Fruit fly (Drosophila melanogaster) whole organism, embryonic: ENCODE data around the gene Gip.
A peak's percentile ranks its signal among the peaks of the same experiment; 100 is the strongest.

ENCODE experiments used
- Asciz ChIP-seq: fragments of 200-800 bp; sonication (Bioruptor generic); optimal IDR thresholded peaks from 2 replicates; lab custom pipeline; 2017; ENCODE audit warnings: missing biosample characterization, mild to moderate bottlenecking, missing genetic modification characterization, missing genetic modification reagents
- CG11247 ChIP-seq: fragments of 200-800 bp; sonication (Bioruptor generic); IDR thresholded peaks from 2 replicates; pipeline ENCODE4 v1.3.6; 2022; ENCODE audit warnings: missing biosample characterization, missing genetic modification characterization
- CG1233 ChIP-seq: fragments of 200-800 bp; sonication (Bioruptor generic); optimal IDR thresholded peaks from 4 replicates; lab custom pipeline; 2018; ENCODE audit warnings: missing biosample characterization, mild to moderate bottlenecking, missing genetic modification characterization
- CG12769 ChIP-seq: fragments of 200-800 bp; sonication (Bioruptor generic); optimal IDR thresholded peaks from 2 replicates; lab custom pipeline; 2019; ENCODE audit warnings: missing biosample characterization, mild to moderate bottlenecking, missing genetic modification characterization, moderate library complexity
- CG13624 ChIP-seq: fragments of 200-800 bp; sonication (Bioruptor generic); optimal IDR thresholded peaks from 2 replicates; lab custom pipeline; 2016; ENCODE audit warnings: missing biosample characterization, missing genetic modification characterization
- CG15011 ChIP-seq: fragments of 200-800 bp; sonication (Bioruptor generic); optimal IDR thresholded peaks from 3 replicates; lab custom pipeline; 2018; ENCODE audit warnings: missing biosample characterization, mild to moderate bottlenecking, missing genetic modification characterization
- CG15479 ChIP-seq: fragments of 200-800 bp; sonication (Bioruptor generic); optimal IDR thresholded peaks from 3 replicates; lab custom pipeline; 2019; ENCODE audit warnings: missing biosample characterization, mild to moderate bottlenecking, missing genetic modification characterization, moderate library complexity
- CG3065 ChIP-seq: fragments of 200-800 bp; sonication (Bioruptor generic); optimal IDR thresholded peaks from 2 replicates; lab custom pipeline; 2016; ENCODE audit warnings: missing biosample characterization, missing genetic modification characterization
- CG6765 ChIP-seq: fragments of 200-800 bp; sonication (Bioruptor generic); optimal IDR thresholded peaks from 3 replicates; lab custom pipeline; 2017; ENCODE audit warnings: missing biosample characterization, mild to moderate bottlenecking, missing genetic modification characterization
- CG6854 ChIP-seq: fragments of 200-800 bp; sonication (Bioruptor generic); optimal IDR thresholded peaks from 3 replicates; lab custom pipeline; 2017; ENCODE audit warnings: missing biosample characterization, mild to moderate bottlenecking, missing genetic modification characterization
- CG7556 ChIP-seq: fragments of 200-800 bp; sonication (Bioruptor generic); optimal IDR thresholded peaks from 2 replicates; lab custom pipeline; 2017; ENCODE audit warnings: missing biosample characterization, mild to moderate bottlenecking, missing genetic modification characterization
- CG7745 ChIP-seq: fragments of 200-800 bp; sonication (Bioruptor generic); optimal IDR thresholded peaks from 2 replicates; lab custom pipeline; 2018; ENCODE audit warnings: missing biosample characterization, mild to moderate bottlenecking, missing genetic modification characterization, moderate library complexity
- CG8281 ChIP-seq: fragments of 200-800 bp; sonication (Bioruptor generic); optimal IDR thresholded peaks from 2 replicates; lab custom pipeline; 2018; ENCODE audit warnings: missing biosample characterization, mild to moderate bottlenecking, missing genetic modification characterization, moderate library complexity
- CG8388 ChIP-seq: fragments of 200-800 bp; sonication (Bioruptor generic); optimal IDR thresholded peaks from 2 replicates; lab custom pipeline; 2019; ENCODE audit warnings: missing biosample characterization, mild to moderate bottlenecking, missing genetic modification characterization, moderate library complexity
- CG8478 ChIP-seq: fragments of >200 bp; optimal IDR thresholded peaks from 2 replicates; lab custom pipeline; 2018
- CG8924 ChIP-seq: fragments of 200-800 bp; optimal IDR thresholded peaks from 3 replicates; lab custom pipeline; 2019; ENCODE audit warnings: missing biosample characterization, mild to moderate bottlenecking, missing genetic modification characterization, moderate library complexity
- CG8944 ChIP-seq: fragments of 200-800 bp; sonication (Bioruptor generic); optimal IDR thresholded peaks from 3 replicates; lab custom pipeline; 2016; ENCODE audit warnings: missing biosample characterization, missing genetic modification characterization
- CG9797 ChIP-seq: fragments of 200-800 bp; sonication (Bioruptor generic); optimal IDR thresholded peaks from 3 replicates; lab custom pipeline; 2018; ENCODE audit warnings: missing biosample characterization, mild to moderate bottlenecking, missing genetic modification characterization
- Camta ChIP-seq: fragments of 200-800 bp; sonication (Bioruptor generic); optimal IDR thresholded peaks from 2 replicates; lab custom pipeline; 2016; ENCODE audit warnings: missing biosample characterization, missing genetic modification characterization
- Deaf1 ChIP-seq: fragments of 200-800 bp; optimal IDR thresholded peaks from 3 replicates; lab custom pipeline; 2019; ENCODE audit warnings: missing biosample characterization, mild to moderate bottlenecking, missing genetic modification characterization, moderate library complexity
- Dip3 ChIP-seq: fragments of 200-800 bp; sonication (Bioruptor generic); optimal IDR thresholded peaks from 3 replicates; lab custom pipeline; 2016; ENCODE audit warnings: missing biosample characterization, missing genetic modification characterization
- Elba2 ChIP-seq: fragments of 200-800 bp; sonication (Bioruptor generic); optimal IDR thresholded peaks from 3 replicates; lab custom pipeline; 2016; ENCODE audit warnings: missing biosample characterization, missing genetic modification characterization
- Ets97D ChIP-seq: fragments of 200-800 bp; sonication (Bioruptor generic); optimal IDR thresholded peaks from 3 replicates; lab custom pipeline; 2016; ENCODE audit warnings: missing biosample characterization, missing genetic modification characterization
- Fer1 ChIP-seq: fragments of 200-800 bp; sonication (Bioruptor generic); optimal IDR thresholded peaks from 2 replicates; lab custom pipeline; 2017; ENCODE audit warnings: missing biosample characterization, mild to moderate bottlenecking, missing genetic modification characterization
- HLH4C ChIP-seq: fragments of 200-800 bp; sonication (Bioruptor generic); IDR thresholded peaks from 3 replicates; pipeline ENCODE4 v1.3.6; 2022; ENCODE audit warnings: missing biosample characterization, missing genetic modification characterization; ENCODE audit not compliant: partially characterized antibody
- HmgZ ChIP-seq: fragments of 200-800 bp; sonication (Bioruptor generic); optimal IDR thresholded peaks from 2 replicates; lab custom pipeline; 2018; ENCODE audit warnings: missing biosample characterization, mild to moderate bottlenecking, missing genetic modification characterization
- MESR4 ChIP-seq: fragments of 200-800 bp; sonication (Bioruptor generic); optimal IDR thresholded peaks from 2 replicates; lab custom pipeline; 2018; ENCODE audit warnings: missing biosample characterization, mild to moderate bottlenecking, missing genetic modification characterization, moderate library complexity
- Myb ChIP-seq: fragments of 200-800 bp; sonication (Bioruptor generic); optimal IDR thresholded peaks from 2 replicates; lab custom pipeline; 2016; ENCODE audit warnings: missing biosample characterization, missing genetic modification characterization
- Nf-YC ChIP-seq: fragments of 200-800 bp; optimal IDR thresholded peaks from 3 replicates; lab custom pipeline; 2019; ENCODE audit warnings: missing biosample characterization, mild to moderate bottlenecking, missing genetic modification characterization, moderate library complexity
- Six4 ChIP-seq: fragments of 200-800 bp; sonication (Bioruptor generic); optimal IDR thresholded peaks from 2 replicates; lab custom pipeline; 2016; ENCODE audit warnings: missing biosample characterization, missing genetic modification characterization
- ac ChIP-seq: fragments of 200-800 bp; sonication (Bioruptor generic); optimal IDR thresholded peaks from 3 replicates; lab custom pipeline; 2017; ENCODE audit warnings: missing biosample characterization, mild to moderate bottlenecking, missing genetic modification characterization
- ato ChIP-seq: fragments of 200-800 bp; sonication (Bioruptor generic); IDR thresholded peaks from 2 replicates; pipeline ENCODE4 v1.3.6; 2022; ENCODE audit warnings: missing biosample characterization, missing genetic modification characterization; ENCODE audit not compliant: partially characterized antibody
- bigmax ChIP-seq: fragments of 200-800 bp; sonication (Bioruptor generic); optimal IDR thresholded peaks from 2 replicates; lab custom pipeline; 2018; ENCODE audit warnings: missing biosample characterization, mild to moderate bottlenecking, missing genetic modification characterization
- disco-r ChIP-seq: fragments of 200-800 bp; sonication (Bioruptor generic); optimal IDR thresholded peaks from 2 replicates; lab custom pipeline; 2016; ENCODE audit warnings: missing biosample characterization, missing genetic modification characterization
- exex ChIP-seq: fragments of 200-800 bp; sonication (Bioruptor generic); optimal IDR thresholded peaks from 4 replicates; lab custom pipeline; 2018; ENCODE audit warnings: missing biosample characterization, mild to moderate bottlenecking, missing genetic modification characterization, moderate library complexity
- eyg ChIP-seq: fragments of 200-800 bp; sonication (Bioruptor generic); optimal IDR thresholded peaks from 3 replicates; lab custom pipeline; 2016; ENCODE audit warnings: missing biosample characterization, missing genetic modification characterization
- ind ChIP-seq: fragments of 200-800 bp; sonication (Bioruptor generic); optimal IDR thresholded peaks from 3 replicates; lab custom pipeline; 2016; ENCODE audit warnings: missing biosample characterization, missing genetic modification characterization
- klu ChIP-seq: fragments of 200-800 bp; sonication (Bioruptor generic); IDR thresholded peaks from 2 replicates; pipeline ENCODE4 v1.3.6; 2022; ENCODE audit warnings: missing biosample characterization, missing genetic modification characterization
- knrl ChIP-seq: fragments of 200-800 bp; sonication (Bioruptor generic); IDR thresholded peaks from 3 replicates; pipeline ENCODE4 v1.3.6; 2022; ENCODE audit warnings: missing biosample characterization, missing genetic modification characterization; ENCODE audit not compliant: partially characterized antibody
- lmd ChIP-seq: fragments of 200-800 bp; sonication (Bioruptor generic); IDR thresholded peaks from 2 replicates; pipeline ENCODE4 v1.3.6; 2022; ENCODE audit warnings: missing biosample characterization, missing genetic modification characterization
- nom ChIP-seq: fragments of 200-800 bp; sonication (Bioruptor generic); optimal IDR thresholded peaks from 2 replicates; lab custom pipeline; 2017; ENCODE audit warnings: missing biosample characterization, missing genetic modification characterization, mild to moderate bottlenecking, moderate library complexity, missing genetic modification reagents
- org-1 ChIP-seq: fragments of 200-800 bp; sonication (Bioruptor generic); optimal IDR thresholded peaks from 2 replicates; lab custom pipeline; 2017; ENCODE audit warnings: missing biosample characterization, missing genetic modification characterization
- repo ChIP-seq: fragments of 200-800 bp; sonication (Bioruptor generic); optimal IDR thresholded peaks from 2 replicates; lab custom pipeline; 2016; ENCODE audit warnings: missing biosample characterization, missing genetic modification characterization
- sd ChIP-seq: fragments of 200-800 bp; sonication (Bioruptor generic); optimal IDR thresholded peaks from 3 replicates; lab custom pipeline; 2018; ENCODE audit warnings: missing biosample characterization, mild to moderate bottlenecking, missing genetic modification characterization, moderate library complexity
- slbo ChIP-seq: fragments of 200-800 bp; sonication (Bioruptor generic); IDR thresholded peaks from 2 replicates; pipeline ENCODE4 v1.3.6; 2022; ENCODE audit warnings: missing biosample characterization, missing genetic modification characterization
- sqz ChIP-seq: fragments of 200-800 bp; sonication (Bioruptor generic); optimal IDR thresholded peaks from 3 replicates; lab custom pipeline; 2018; ENCODE audit warnings: missing biosample characterization, mild to moderate bottlenecking, missing genetic modification characterization
- tna ChIP-seq: fragments of 200-800 bp; sonication (Bioruptor generic); IDR thresholded peaks from 2 replicates; pipeline ENCODE4 v1.3.6; 2022; ENCODE audit warnings: missing biosample characterization, missing genetic modification characterization; ENCODE audit not compliant: partially characterized antibody
- vfl ChIP-seq: fragments of 200-800 bp; sonication (Bioruptor generic); optimal IDR thresholded peaks from 2 replicates; lab custom pipeline; 2016; ENCODE audit warnings: missing biosample characterization, missing genetic modification characterization
- vvl ChIP-seq: fragments of 200-800 bp; sonication (Bioruptor generic); IDR thresholded peaks from 2 replicates; pipeline ENCODE4 v1.3.6; 2022; ENCODE audit warnings: missing biosample characterization, missing genetic modification characterization
- zen2 ChIP-seq: fragments of 200-800 bp; sonication (Bioruptor generic); IDR thresholded peaks from 3 replicates; pipeline ENCODE4 v1.3.6; 2022; ENCODE audit warnings: missing biosample characterization, missing genetic modification characterization; ENCODE audit not compliant: partially characterized antibody

Gene Gip

dm6 chrX:10365748-10366415, 36.2 kb upstream of the Gip start (continued):
- TF ChIP-seq CG3065 (GFP tag; lab: Kevin White, UChicago) (no peak), sd (tag; lab: Kevin White, UChicago) (peak; percentile 82), vvl (GFP tag; lab: Robert Waterston, UW) (no peak), Camta (peak; percentile 26), zen2 (peak; percentile 87), CG15011 (GFP tag; lab: Kevin White, UChicago) (no peak), Nf-YC (tag; lab: Kevin White, UChicago) (peak; percentile 46), ind (GFP tag; lab: Kevin White, UChicago) (no peak), eyg (no peak), Deaf1 (tag; lab: Kevin White, UChicago) (peak; percentile 34), CG12769 (tag; lab: Kevin White, UChicago) (peak; percentile 20), Fer1 (GFP tag; lab: Kevin White, UChicago) (peak; percentile 62), disco-r (GFP tag; lab: Kevin White, UChicago) (no peak), Myb (GFP tag; lab: Kevin White, UChicago) (peak; percentile 65), CG6765 (GFP tag; lab: Kevin White, UChicago) (peak; percentile 36), ac (GFP tag; lab: Kevin White, UChicago) (peak; percentile 6), org-1 (peak; percentile 8), CG8388 (GFP tag; lab: Kevin White, UChicago) (no peak), bigmax (no peak), HmgZ (tag; lab: Kevin White, UChicago) (peak; percentile 17), CG8944 (GFP tag; lab: Kevin White, UChicago) (no peak), repo (GFP tag; lab: Kevin White, UChicago) (no peak), tna (GFP tag; lab: Robert Waterston, UW) (peak; percentile 94), exex (tag; lab: Kevin White, UChicago) (peak; percentile 17), Elba2 (GFP tag; lab: Kevin White, UChicago) (peak; percentile 17), CG8478 (lab: Kevin White, UChicago) (peak; percentile 94), CG1233 (GFP tag; lab: Kevin White, UChicago) (no peak), CG11247 (GFP tag; lab: Robert Waterston, UW) (no peak), slbo (GFP tag; lab: Robert Waterston, UW) (no peak), CG7556 (GFP tag; lab: Kevin White, UChicago) (peak; percentile 1), CG7745 (tag; lab: Kevin White, UChicago) (no peak), Six4 (GFP tag; lab: Kevin White, UChicago) (no peak), CG13624 (GFP tag; lab: Kevin White, UChicago) (peak; percentile 68), CG8281 (no peak), vfl (GFP tag; lab: Kevin White, UChicago) (no peak), ato (GFP tag; lab: Robert Waterston, UW) (peak; percentile 97), knrl (GFP tag; lab: Robert Waterston, UW) (peak; percentile 83), CG8924 (peak; percentile 61), Ets97D (GFP tag; lab: Kevin White, UChicago) (peak; percentile 31), CG6854 (GFP tag; lab: Kevin White, UChicago) (peak; percentile 31), lmd (GFP tag; lab: Robert Waterston, UW) (no peak), nom (GFP tag; lab: Kevin White, UChicago) (peak; percentile 56), Dip3 (GFP tag; lab: Kevin White, UChicago) (no peak), Asciz (GFP tag; lab: Kevin White, UChicago) (peak; percentile 16), CG9797 (GFP tag; lab: Kevin White, UChicago) (peak; percentile 38), HLH4C (GFP tag; lab: Robert Waterston, UW) (peak; percentile 97), sqz (GFP tag; lab: Kevin White, UChicago) (peak; percentile 28), CG15479 (GFP tag; lab: Kevin White, UChicago) (peak; percentile 41), klu (GFP tag; lab: Robert Waterston, UW) (no peak), MESR4 (GFP tag; lab: Kevin White, UChicago) (peak; percentile 87)
